Worm (Caenorhabditis elegans): ENCODE results near the gene F59F3.6.
A peak's percentile ranks its signal among the peaks of the same experiment; 100 is the strongest.

F59F3.6 gene

ce11 chrX:11028617-11029016 is 29.5 kb upstream of the F59F3.6 start, which contains the start of gene ldb-1:
Gene ldb-1, plus strand, starts transcription at chrX:11028917.
- no peak for TF ChIP-seq ceh-16 (tag; optimal IDR thresholded peaks at IDR 0.05)

- TF ChIP-seq tbx-2 (tag; optimal IDR thresholded peaks at IDR 0.05) = no peak
- TF ChIP-seq nhr-11 (tag; optimal IDR thresholded peaks at IDR 0.05) = no peak
- no peak for TF ChIP-seq fkh-10 (GFP tag; optimal IDR thresholded peaks at IDR 0.05)
- no peak for TF ChIP-seq nhr-23 (tag; optimal IDR thresholded peaks at IDR 0.05)
- no peak for TF ChIP-seq lsy-12 (tag; optimal IDR thresholded peaks at IDR 0.05)
- no peak for TF ChIP-seq unc-62 (GFP tag; optimal IDR thresholded peaks at IDR 0.05)
- no peak for TF ChIP-seq egl-5 (tag; optimal IDR thresholded peaks at IDR 0.05)
- TF ChIP-seq ceh-82 (tag; optimal IDR thresholded peaks at IDR 0.05) = no peak
These were observed 17.0 kb upstream of the F59F3.6 start, which contains the start of gene egl-15 for ce11 chrX:11016100-11016499. Gene egl-15, plus strand, starts transcription at chrX:11016400.

- no peak for TF ChIP-seq fkh-2 (tag; optimal IDR thresholded peaks at IDR 0.05)
- TF ChIP-seq nhr-12 (tag; optimal IDR thresholded peaks at IDR 0.05) = no peak
- no peak for TF ChIP-seq unc-62 (GFP tag; optimal IDR thresholded peaks at IDR 0.05)
- no peak for TF ChIP-seq lin-39 (tag; optimal IDR thresholded peaks at IDR 0.05)
- peak; percentile 25 for TF ChIP-seq ceh-28 (tag; optimal IDR thresholded peaks at IDR 0.05)
- TF ChIP-seq snpc-4 (tag; optimal IDR thresholded peaks at IDR 0.05) = no peak
- TF ChIP-seq ceh-9 (tag; optimal IDR thresholded peaks at IDR 0.05) = no peak
- no peak for TF ChIP-seq ztf-4 (tag; optimal IDR thresholded peaks at IDR 0.05)
- peak; percentile 28 for TF ChIP-seq nhr-25 (tag; optimal IDR thresholded peaks at IDR 0.05)
- TF ChIP-seq nhr-43 (tag; optimal IDR thresholded peaks at IDR 0.05; ENCODE audit: poor library complexity, severe bottlenecking) = peak; percentile 37
- TF ChIP-seq ama-1 (optimal IDR thresholded peaks at IDR 0.05) = no peak
- TF ChIP-seq nhr-23 (tag; optimal IDR thresholded peaks at IDR 0.05) = peak; percentile 48
- TF ChIP-seq elt-3 (tag; optimal IDR thresholded peaks at IDR 0.05) = peak in 1 of 3 experiments; percentile 50
These were observed 15.6 kb upstream of the F59F3.6 start for ce11 chrX:11014394-11015280.

- TF ChIP-seq ceh-82 (tag; optimal IDR thresholded peaks at IDR 0.05) = no peak
These were observed 13.3 kb upstream of the F59F3.6 start, which contains the start of gene F58A3.3 for ce11 chrX:11012337-11012736. Gene F58A3.3, plus strand, starts transcription at chrX:11012637.

ce11 chrX:11010565-11010964 is 11.5 kb upstream of the F59F3.6 start, which contains the start of gene F58A3.4:
Gene F58A3.4, minus strand, starts transcription at chrX:11010665.
- TF ChIP-seq pqm-1 (tag; optimal IDR thresholded peaks at IDR 0.05) (no peak), unc-62 (GFP tag; optimal IDR thresholded peaks at IDR 0.05) (no peak), nhr-12 (tag; optimal IDR thresholded peaks at IDR 0.05) (no peak), fkh-2 (tag; optimal IDR thresholded peaks at IDR 0.05) (no peak), nhr-237 (tag; optimal IDR thresholded peaks at IDR 0.05) (no peak), ztf-4 (tag; optimal IDR thresholded peaks at IDR 0.05) (no peak), snpc-4 (tag; optimal IDR thresholded peaks at IDR 0.05) (no peak), sea-2 (GFP tag; optimal IDR thresholded peaks at IDR 0.05) (no peak), ceh-9 (tag; optimal IDR thresholded peaks at IDR 0.05) (no peak), lin-15B (tag; optimal IDR thresholded peaks at IDR 0.05) (no peak), nhr-11 (tag; optimal IDR thresholded peaks at IDR 0.05) (no peak), unc-39 (tag; optimal IDR thresholded peaks at IDR 0.05) (no peak), elt-2 (tag; optimal IDR thresholded peaks at IDR 0.05) (no peak)

- TF ChIP-seq pqm-1 (tag; optimal IDR thresholded peaks at IDR 0.05) (no peak), egl-27 (tag; optimal IDR thresholded peaks at IDR 0.05) (no peak), ztf-11 (tag; optimal IDR thresholded peaks at IDR 0.05) (no peak), aly-2 (tag; optimal IDR thresholded peaks at IDR 0.05) (no peak), nhr-25 (tag; optimal IDR thresholded peaks at IDR 0.05) (no peak), mml-1 (tag; optimal IDR thresholded peaks at IDR 0.05) (no peak), hmg-11 (tag; optimal IDR thresholded peaks at IDR 0.05) (no peak), tbx-2 (tag; optimal IDR thresholded peaks at IDR 0.05) (no peak)
These were observed 9.9 kb upstream of the F59F3.6 start, which contains the start of gene ttr-31 for ce11 chrX:11008954-11009353. Gene ttr-31, minus strand, starts transcription at chrX:11009054.

All from whole organism, L3 larva.